Fruit fly (Drosophila melanogaster): ENCODE results near the gene CG3556.

DNA sequence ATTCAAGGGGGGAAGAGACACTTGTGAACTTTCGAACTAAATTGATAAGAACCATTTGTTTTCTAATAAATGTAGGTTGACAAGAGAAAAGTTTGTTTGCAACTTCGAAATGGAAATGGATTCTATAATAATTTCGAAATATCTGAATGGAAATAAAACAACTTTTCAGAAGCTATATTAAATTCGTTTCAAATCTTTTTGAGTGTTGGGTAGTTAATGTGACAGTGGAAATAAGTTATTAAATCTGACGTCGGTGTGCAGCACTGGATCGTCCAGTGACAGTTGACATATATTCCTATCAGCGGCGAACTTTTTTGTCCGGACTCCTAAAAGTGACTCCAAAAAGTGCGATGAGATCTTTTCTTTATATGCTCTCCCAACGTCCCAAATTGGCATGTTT, 12.3 kb downstream of the CG3556 start, which contains the start of gene CG3568:
- TF ChIP-seq psq (optimal IDR thresholded peaks at IDR 0.05) (no peak), EcR (GFP tag; optimal IDR thresholded peaks at IDR 0.05) (no peak)

Data from whole organism.